Fruit fly (Drosophila melanogaster): ENCODE data around the gene CG13252.

The CG13252 gene

dm6 chr3L:20769350-20769749 lies 39.0 kb downstream of the CG13252 start, which contains the start of the genes CG4074 and CG4186:
TSS of gene CG4074 (minus strand) at chr3L:20769500.
TSS of gene CG4186 (plus strand) at chr3L:20769586.
- TF ChIP-seq noc (tag; optimal IDR thresholded peaks at IDR 0.05): no peak

- TF ChIP-seq noc (tag; optimal IDR thresholded peaks at IDR 0.05): no peak
These were observed 40.9 kb downstream of the CG13252 start, which contains the start of the genes CG4042 and Pitslre for dm6 chr3L:20771001-20771890. TSS of gene CG4042 (minus strand) at chr3L:20771507. TSS of gene Pitslre (plus strand) at chr3L:20771528.

dm6 chr3L:20771891-20772646 lies 41.7 kb downstream of the CG13252 start:
- peak; percentile 38 for TF ChIP-seq noc (tag; optimal IDR thresholded peaks at IDR 0.05)

- no peak for TF ChIP-seq noc (tag; optimal IDR thresholded peaks at IDR 0.05)
These were observed 42.2 kb downstream of the CG13252 start for dm6 chr3L:20772647-20773015.

dm6 chr3L:20777496-20777895 lies 47.1 kb downstream of the CG13252 start:
- no peak for TF ChIP-seq noc (tag; optimal IDR thresholded peaks at IDR 0.05)

- no peak for TF ChIP-seq noc (tag; optimal IDR thresholded peaks at IDR 0.05)
These were observed 48.1 kb downstream of the CG13252 start, which contains the start of the genes Pex16 and Pex14 for dm6 chr3L:20778224-20779063. TSS of gene Pex16 (minus strand) at chr3L:20778264. TSS of gene Pex14 (plus strand) at chr3L:20778799.

dm6 chr3L:20784394-20784793 lies 54.0 kb downstream of the CG13252 start:
- no peak for TF ChIP-seq noc (tag; optimal IDR thresholded peaks at IDR 0.05)

dm6 chr3L:20784812-20785671 lies 54.7 kb downstream of the CG13252 start:
- TF ChIP-seq noc (tag; optimal IDR thresholded peaks at IDR 0.05): peak; percentile 66

dm6 chr3L:20785742-20786427 lies 55.5 kb downstream of the CG13252 start, which contains the start of gene Pcif1:
TSS of gene Pcif1 (minus strand) at chr3L:20786197.
- TF ChIP-seq noc (tag; optimal IDR thresholded peaks at IDR 0.05): no peak

dm6 chr3L:20787835-20788380 lies 57.5 kb downstream of the CG13252 start, which contains the start of gene CG11396:
TSS of gene CG11396 (minus strand) at chr3L:20788137.
- TF ChIP-seq noc (tag; optimal IDR thresholded peaks at IDR 0.05): no peak

- no peak for TF ChIP-seq noc (tag; optimal IDR thresholded peaks at IDR 0.05)
These were observed 58.9 kb downstream of the CG13252 start for dm6 chr3L:20789299-20789698.

- TF ChIP-seq noc (tag; optimal IDR thresholded peaks at IDR 0.05): no peak
These were observed 62.3 kb downstream of the CG13252 start, which contains the start of gene Six4 for dm6 chr3L:20792693-20793092. TSS of gene Six4 (minus strand) at chr3L:20792777.
